Fruit fly (Drosophila melanogaster) whole organism, embryonic: ENCODE data around the gene CG43156.

Experiments
- CG10462 ChIP-seq: fragments of 200-800 bp; sonication (Bioruptor generic); optimal IDR thresholded peaks from 2 replicates; lab custom pipeline; 2016; ENCODE audit warnings: missing biosample characterization, missing genetic modification characterization
- CG14710 ChIP-seq: fragments of 200-800 bp; sonication (Bioruptor generic); optimal IDR thresholded peaks from 3 replicates; lab custom pipeline; 2019; ENCODE audit warnings: missing biosample characterization, mild to moderate bottlenecking, missing genetic modification characterization, moderate library complexity
- CG17912 ChIP-seq: fragments of 200-800 bp; sonication (Bioruptor generic); optimal IDR thresholded peaks from 2 replicates; lab custom pipeline; 2018; ENCODE audit warnings: missing biosample characterization, mild to moderate bottlenecking, missing genetic modification characterization
- Ssrp ChIP-seq: fragments of 200-800 bp; sonication (Bioruptor generic); optimal IDR thresholded peaks from 2 replicates; lab custom pipeline; 2018; ENCODE audit warnings: missing biosample characterization, mild to moderate bottlenecking, missing genetic modification characterization, moderate library complexity
- cato ChIP-seq: fragments of 200-800 bp; sonication (Bioruptor generic); optimal IDR thresholded peaks from 2 replicates; lab custom pipeline; 2016; ENCODE audit warnings: missing biosample characterization, missing genetic modification characterization, borderline replicate concordance

- TF ChIP-seq CG17912 (GFP tag; lab: Kevin White, UChicago) = no peak
- TF ChIP-seq CG14710 (tag; lab: Kevin White, UChicago) = no peak
- no peak for TF ChIP-seq cato (GFP tag; lab: Kevin White, UChicago)
- TF ChIP-seq CG10462 = no peak
- no peak for TF ChIP-seq Ssrp (tag; lab: Kevin White, UChicago)
Observed at dm6 chrX:11925213-11925612, 18.5 kb upstream of the CG43156 start.
